Fruit fly (Drosophila melanogaster) whole organism, embryonic: ENCODE data around the gene CG14182.

Source experiments
- B-H1 ChIP-seq: fragments of 200-800 bp; sonication (Bioruptor generic); IDR thresholded peaks from 3 replicates; pipeline ENCODE4 v1.3.6; 2022; ENCODE audit warnings: missing biosample characterization, missing genetic modification characterization
- Blimp-1 ChIP-seq: fragments of 200-800 bp; sonication (Bioruptor generic); optimal IDR thresholded peaks from 3 replicates; lab custom pipeline; 2018; ENCODE audit warnings: missing biosample characterization, missing genetic modification characterization, mild to moderate bottlenecking, moderate library complexity, missing genetic modification reagents
- CG1024 ChIP-seq: fragments of 200-800 bp; sonication (Bioruptor generic); IDR thresholded peaks from 2 replicates; pipeline ENCODE4 v1.3.6; 2022; ENCODE audit warnings: missing biosample characterization, missing genetic modification characterization
- CG12744 ChIP-seq: fragments of 200-800 bp; sonication (Bioruptor generic); optimal IDR thresholded peaks from 2 replicates; lab custom pipeline; 2016; ENCODE audit warnings: missing biosample characterization, missing genetic modification characterization
- CG12769 ChIP-seq: fragments of 200-800 bp; sonication (Bioruptor generic); optimal IDR thresholded peaks from 2 replicates; lab custom pipeline; 2019; ENCODE audit warnings: missing biosample characterization, mild to moderate bottlenecking, missing genetic modification characterization, moderate library complexity
- CG14050 ChIP-seq: fragments of 200-800 bp; sonication (Bioruptor generic); IDR thresholded peaks from 3 replicates; pipeline ENCODE4 v1.3.6; 2022; ENCODE audit warnings: missing biosample characterization, missing genetic modification characterization
- CG14860 ChIP-seq: fragments of 200-800 bp; sonication (Bioruptor generic); IDR thresholded peaks from 3 replicates; pipeline ENCODE4 v1.3.6; 2022; ENCODE audit warnings: missing biosample characterization, missing genetic modification characterization; ENCODE audit not compliant: partially characterized antibody
- CG17612 ChIP-seq: fragments of 200-800 bp; sonication (Bioruptor generic); IDR thresholded peaks from 2 replicates; pipeline ENCODE4 v1.3.6; 2022; ENCODE audit warnings: missing biosample characterization, missing genetic modification characterization
- CG17802 ChIP-seq: fragments of 200-800 bp; sonication (Bioruptor generic); optimal IDR thresholded peaks from 2 replicates; lab custom pipeline; 2018; ENCODE audit warnings: missing biosample characterization, mild to moderate bottlenecking, missing genetic modification characterization, moderate library complexity
- CG17829 ChIP-seq: fragments of 200-800 bp; optimal IDR thresholded peaks from 2 replicates; lab custom pipeline; 2019; ENCODE audit warnings: missing biosample characterization, mild to moderate bottlenecking, missing genetic modification characterization, moderate library complexity
- CG17912 ChIP-seq: fragments of 200-800 bp; sonication (Bioruptor generic); optimal IDR thresholded peaks from 2 replicates; lab custom pipeline; 2018; ENCODE audit warnings: missing biosample characterization, mild to moderate bottlenecking, missing genetic modification characterization
- CG2199 ChIP-seq: fragments of 200-800 bp; sonication (Bioruptor generic); IDR thresholded peaks from 3 replicates; pipeline ENCODE4 v1.3.6; 2022; ENCODE audit warnings: missing biosample characterization, missing genetic modification characterization
- CG2889 ChIP-seq: fragments of 200-800 bp; sonication (Bioruptor generic); IDR thresholded peaks from 3 replicates; pipeline ENCODE4 v1.3.6; 2022; ENCODE audit warnings: missing biosample characterization, missing genetic modification characterization
- CG30403 ChIP-seq: fragments of 200-800 bp; sonication (Bioruptor generic); optimal IDR thresholded peaks from 3 replicates; lab custom pipeline; 2016; ENCODE audit warnings: missing biosample characterization, missing genetic modification characterization
- CG32772 ChIP-seq: fragments of 200-800 bp; sonication (Bioruptor generic); IDR thresholded peaks from 2 replicates; pipeline ENCODE4 v1.3.6; 2022; ENCODE audit warnings: missing biosample characterization, missing genetic modification characterization
- CG3281 ChIP-seq: fragments of 200-800 bp; sonication (Bioruptor generic); optimal IDR thresholded peaks from 3 replicates; lab custom pipeline; 2017; ENCODE audit warnings: missing biosample characterization, mild to moderate bottlenecking, missing genetic modification characterization
- CG33557 ChIP-seq: fragments of 200-800 bp; sonication (Bioruptor generic); optimal IDR thresholded peaks from 2 replicates; lab custom pipeline; 2019; ENCODE audit warnings: missing biosample characterization, mild to moderate bottlenecking, missing genetic modification characterization, moderate library complexity
- CG6272 ChIP-seq: fragments of 200-800 bp; sonication (Bioruptor generic); IDR thresholded peaks from 2 replicates; pipeline ENCODE4 v1.3.6; 2022; ENCODE audit warnings: missing biosample characterization, missing genetic modification characterization
- CG6791 ChIP-seq: fragments of 200-800 bp; sonication (Bioruptor generic); IDR thresholded peaks from 3 replicates; pipeline ENCODE4 v1.3.6; 2022; ENCODE audit warnings: missing biosample characterization, missing genetic modification characterization; ENCODE audit not compliant: partially characterized antibody
- CG6813 ChIP-seq: fragments of 200-800 bp; sonication (Bioruptor generic); optimal IDR thresholded peaks from 2 replicates; lab custom pipeline; 2017; ENCODE audit warnings: missing biosample characterization, missing genetic modification characterization, mild to moderate bottlenecking, moderate library complexity, missing genetic modification reagents
- CG7372 ChIP-seq: fragments of 200-800 bp; sonication (Bioruptor generic); IDR thresholded peaks from 2 replicates; pipeline ENCODE4 v1.3.6; 2022; ENCODE audit warnings: missing biosample characterization, missing genetic modification characterization
- CG7745 ChIP-seq: fragments of 200-800 bp; sonication (Bioruptor generic); optimal IDR thresholded peaks from 2 replicates; lab custom pipeline; 2018; ENCODE audit warnings: missing biosample characterization, mild to moderate bottlenecking, missing genetic modification characterization, moderate library complexity
- CG7987 ChIP-seq: fragments of 200-800 bp; sonication (Bioruptor generic); optimal IDR thresholded peaks from 2 replicates; lab custom pipeline; 2018; ENCODE audit warnings: missing biosample characterization, mild to moderate bottlenecking, missing genetic modification characterization, moderate library complexity
- CG9609 ChIP-seq: fragments of 200-800 bp; sonication (Bioruptor generic); optimal IDR thresholded peaks from 3 replicates; lab custom pipeline; 2016; ENCODE audit warnings: missing biosample characterization, missing genetic modification characterization
- Drgx ChIP-seq: fragments of 200-800 bp; sonication (Bioruptor generic); IDR thresholded peaks from 2 replicates; pipeline ENCODE4 v1.3.6; 2022; ENCODE audit warnings: missing biosample characterization, missing genetic modification characterization
- Fer2 ChIP-seq: fragments of 200-800 bp; sonication (Bioruptor generic); optimal IDR thresholded peaks from 2 replicates; lab custom pipeline; 2018; ENCODE audit warnings: missing biosample characterization, mild to moderate bottlenecking, missing genetic modification characterization, moderate library complexity
- HHEX ChIP-seq: fragments of 200-800 bp; sonication (Bioruptor generic); optimal IDR thresholded peaks from 3 replicates; lab custom pipeline; 2017; ENCODE audit warnings: missing biosample characterization, mild to moderate bottlenecking, missing genetic modification characterization, missing genetic modification reagents
- Hr39 ChIP-seq: fragments of >200 bp; optimal IDR thresholded peaks from 2 replicates; lab custom pipeline; 2017
- Lhr ChIP-seq: fragments of 200-800 bp; sonication (Bioruptor generic); optimal IDR thresholded peaks from 3 replicates; lab custom pipeline; 2017; ENCODE audit warnings: mild to moderate bottlenecking, missing biosample characterization, missing genetic modification reagents, missing genetic modification characterization
- Mes4 ChIP-seq: fragments of 200-800 bp; sonication (Bioruptor generic); optimal IDR thresholded peaks from 2 replicates; lab custom pipeline; 2016; ENCODE audit warnings: missing biosample characterization, missing genetic modification characterization
- NFAT ChIP-seq: fragments of 200-800 bp; sonication (Bioruptor generic); IDR thresholded peaks from 2 replicates; pipeline ENCODE4 v1.3.6; 2022; ENCODE audit warnings: missing biosample characterization, missing genetic modification characterization
- Rfx ChIP-seq: fragments of 200-800 bp; sonication (Bioruptor generic); IDR thresholded peaks from 2 replicates; pipeline ENCODE4 v1.3.6; 2022; ENCODE audit warnings: missing biosample characterization, missing genetic modification characterization
- Rx ChIP-seq: fragments of 200-800 bp; sonication (Bioruptor generic); IDR thresholded peaks from 2 replicates; pipeline ENCODE4 v1.3.6; 2022; ENCODE audit warnings: missing biosample characterization, missing genetic modification characterization
- Sry-β ChIP-seq: fragments of 200-800 bp; sonication (Bioruptor generic); optimal IDR thresholded peaks from 2 replicates; lab custom pipeline; 2018; ENCODE audit warnings: missing biosample characterization, mild to moderate bottlenecking, missing genetic modification characterization, moderate library complexity
- Tbp ChIP-seq: fragments of >200 bp; optimal IDR thresholded peaks from 2 replicates; lab custom pipeline; 2018; ENCODE audit warnings: missing biosample characterization, missing genetic modification characterization
- Trl ChIP-seq, 3 experiments: fragments of >200 bp in 2 of 3; fragments of 200-800 bp in 1 of 3; sonication (Bioruptor generic) in 1 of 3; optimal IDR thresholded peaks; 2 replicates in 1 of 3; 3 replicates in 2 of 3; lab custom pipeline; 2016 to 2017; ENCODE audit warnings: missing biosample characterization in 1 of 3, missing genetic modification characterization in 1 of 3
- al ChIP-seq: fragments of 200-800 bp; sonication (Bioruptor generic); IDR thresholded peaks from 2 replicates; pipeline ENCODE4 v1.3.6; 2022; ENCODE audit warnings: missing biosample characterization, missing genetic modification characterization
- bowl ChIP-seq: fragments of 200-800 bp; sonication (Bioruptor generic); IDR thresholded peaks from 2 replicates; pipeline ENCODE4 v1.3.6; 2022; ENCODE audit warnings: missing biosample characterization, missing genetic modification characterization
- cad ChIP-seq: fragments of >200 bp; optimal IDR thresholded peaks from 2 replicates; lab custom pipeline; 2017; ENCODE audit warnings: missing biosample characterization, missing genetic modification characterization
- cato ChIP-seq: fragments of 200-800 bp; sonication (Bioruptor generic); optimal IDR thresholded peaks from 2 replicates; lab custom pipeline; 2016; ENCODE audit warnings: missing biosample characterization, missing genetic modification characterization, borderline replicate concordance
- crp ChIP-seq, 2 experiments: fragments of 200-800 bp; sonication (Bioruptor generic); optimal IDR thresholded peaks; 2 replicates in 1 of 2; 3 replicates in 1 of 2; lab custom pipeline; 2017; ENCODE audit warnings: missing biosample characterization in 2 of 2, missing genetic modification characterization in 2 of 2, mild to moderate bottlenecking in 1 of 2, moderate library complexity in 1 of 2
- cwo ChIP-seq: fragments of 200-800 bp; sonication (Bioruptor generic); optimal IDR thresholded peaks from 3 replicates; lab custom pipeline; 2017; ENCODE audit warnings: missing biosample characterization, missing genetic modification characterization, mild to moderate bottlenecking, moderate library complexity, missing genetic modification reagents
- da ChIP-seq: fragments of 200-800 bp; sonication (Bioruptor generic); optimal IDR thresholded peaks from 2 replicates; lab custom pipeline; 2016; ENCODE audit warnings: missing biosample characterization, missing genetic modification characterization
- fd102C ChIP-seq: fragments of 200-800 bp; sonication (Bioruptor generic); optimal IDR thresholded peaks from 2 replicates; lab custom pipeline; 2018; ENCODE audit warnings: missing biosample characterization, mild to moderate bottlenecking, missing genetic modification characterization, moderate library complexity
- gt ChIP-seq: fragments of 200-800 bp; sonication (Bioruptor generic); IDR thresholded peaks from 2 replicates; pipeline ENCODE4 v1.3.6; 2022; ENCODE audit warnings: missing biosample characterization, missing genetic modification characterization
- sens ChIP-seq: fragments of 200-800 bp; sonication (Bioruptor generic); peaks from one replicate; lab custom pipeline; 2016; ENCODE audit warnings: missing biosample characterization, missing genetic modification characterization
- shn ChIP-seq: fragments of 200-800 bp; sonication (Bioruptor generic); optimal IDR thresholded peaks from 3 replicates; lab custom pipeline; 2016; ENCODE audit warnings: missing biosample characterization, missing genetic modification characterization
- so ChIP-seq: fragments of 200-800 bp; sonication (Bioruptor generic); IDR thresholded peaks from 3 replicates; pipeline ENCODE4 v1.3.6; 2022; ENCODE audit warnings: missing biosample characterization, missing genetic modification characterization
- sqz ChIP-seq: fragments of 200-800 bp; sonication (Bioruptor generic); optimal IDR thresholded peaks from 3 replicates; lab custom pipeline; 2018; ENCODE audit warnings: missing biosample characterization, mild to moderate bottlenecking, missing genetic modification characterization
- tna ChIP-seq: fragments of 200-800 bp; sonication (Bioruptor generic); IDR thresholded peaks from 2 replicates; pipeline ENCODE4 v1.3.6; 2022; ENCODE audit warnings: missing biosample characterization, missing genetic modification characterization; ENCODE audit not compliant: partially characterized antibody
- zfh2 ChIP-seq: fragments of 200-800 bp; sonication (Bioruptor generic); optimal IDR thresholded peaks from 2 replicates; lab custom pipeline; 2016; ENCODE audit warnings: missing biosample characterization, missing genetic modification characterization

Gene CG14182

DNA sequence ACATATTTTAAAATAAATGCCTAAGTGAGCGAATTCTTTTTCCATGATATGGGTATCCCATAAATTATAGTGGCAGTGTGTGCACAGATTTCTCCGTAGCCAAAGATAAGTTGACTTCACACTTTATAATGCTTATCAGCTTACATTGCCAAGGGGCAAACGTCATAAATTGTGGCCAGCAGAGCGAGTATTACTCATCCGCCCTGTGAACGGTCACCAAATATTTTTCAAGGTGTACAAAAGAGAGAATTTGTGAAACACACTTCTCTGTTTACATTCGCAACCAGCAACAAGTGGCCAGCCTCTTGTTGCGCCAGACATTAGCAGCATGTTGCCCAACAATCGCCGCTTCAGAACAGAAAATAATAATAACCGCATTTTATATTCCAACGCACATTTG is 46.7 kb downstream of the CG14182 start (continued):
- TF ChIP-seq Hr39 (lab: Kevin White, UChicago): no peak
- no peak for TF ChIP-seq CG9609 (GFP tag; lab: Kevin White, UChicago)
- TF ChIP-seq sens (GFP tag; lab: Kevin White, UChicago): peak; percentile 85
- no peak for TF ChIP-seq CG7745 (tag; lab: Kevin White, UChicago)
- peak; percentile 47; the same call in 1 of the 2 replicates for TF ChIP-seq Rfx (GFP tag; lab: Robert Waterston, UW)
- no peak for TF ChIP-seq zfh2 (GFP tag; lab: Kevin White, UChicago)
- no peak for TF ChIP-seq CG12744 (GFP tag; lab: Kevin White, UChicago)
- peak; percentile 25 to 45 for TF ChIP-seq Trl (optimal IDR thresholded peaks at IDR 0.05; lab: Kevin White, UChicago)
- TF ChIP-seq Trl (GFP tag; optimal IDR thresholded peaks at IDR 0.05; lab: Kevin White, UChicago): peak; percentile 11
- TF ChIP-seq HHEX (GFP tag; lab: Kevin White, UChicago): peak; percentile 52
- no peak for TF ChIP-seq cad
- TF ChIP-seq cato (GFP tag; lab: Kevin White, UChicago): no peak
- no peak for TF ChIP-seq CG33557 (GFP tag; lab: Kevin White, UChicago)
- TF ChIP-seq CG17802: no peak
- TF ChIP-seq Fer2: no peak
- TF ChIP-seq CG17912 (GFP tag; lab: Kevin White, UChicago): peak; percentile 69
- TF ChIP-seq CG6791 (GFP tag; lab: Robert Waterston, UW): no peak
- no peak for TF ChIP-seq CG30403 (GFP tag; lab: Kevin White, UChicago)
- TF ChIP-seq cwo (GFP tag; lab: Kevin White, UChicago): peak; percentile 12
- peak; percentile 56 for TF ChIP-seq CG6813 (GFP tag; lab: Kevin White, UChicago)
- no peak for TF ChIP-seq sqz (GFP tag; lab: Kevin White, UChicago)
- no peak for TF ChIP-seq Mes4 (GFP tag; lab: Kevin White, UChicago)
- no peak for TF ChIP-seq gt
- no peak for TF ChIP-seq CG17612
- TF ChIP-seq Sry-β (GFP tag; lab: Kevin White, UChicago): no peak
- no peak for TF ChIP-seq fd102C (GFP tag; lab: Kevin White, UChicago)
- TF ChIP-seq NFAT (GFP tag; lab: Robert Waterston, UW): no peak
- TF ChIP-seq al: no peak
- TF ChIP-seq CG6272 (GFP tag; lab: Robert Waterston, UW): no peak
- no peak for TF ChIP-seq da (GFP tag; lab: Kevin White, UChicago)
- no peak for TF ChIP-seq tna (GFP tag; lab: Robert Waterston, UW)
- peak; percentile 55 for TF ChIP-seq CG3281 (GFP tag; lab: Kevin White, UChicago)
- no peak for TF ChIP-seq CG1024 (GFP tag; lab: Robert Waterston, UW)
- peak; percentile 78 for TF ChIP-seq CG7372 (GFP tag; lab: Robert Waterston, UW)
- no peak for TF ChIP-seq CG17829 (tag; lab: Kevin White, UChicago)
- TF ChIP-seq Tbp (GFP tag; lab: Kevin White, UChicago): no peak
- no peak; the same call in 2 of the 3 replicates for TF ChIP-seq B-H1 (GFP tag; lab: Robert Waterston, UW)
- TF ChIP-seq crp (GFP tag; optimal IDR thresholded peaks at IDR 0.05; lab: Kevin White, UChicago): no peak
- TF ChIP-seq bowl (GFP tag; lab: Robert Waterston, UW): no peak
- TF ChIP-seq CG2199 (GFP tag; lab: Robert Waterston, UW): peak; percentile 53; the same call in 1 of the 3 replicates
- TF ChIP-seq Blimp-1 (GFP tag; lab: Kevin White, UChicago): no peak
- TF ChIP-seq CG14050: no peak
- TF ChIP-seq CG2889 (GFP tag; lab: Robert Waterston, UW): no peak
- peak; percentile 15; the same call in 2 of the 3 replicates for TF ChIP-seq so (GFP tag; lab: Robert Waterston, UW)
- TF ChIP-seq CG14860 (GFP tag; lab: Robert Waterston, UW): no peak
- TF ChIP-seq Lhr (GFP tag; lab: Kevin White, UChicago): no peak
- peak; percentile 39 for TF ChIP-seq CG7987 (GFP tag; lab: Kevin White, UChicago)
- TF ChIP-seq shn (GFP tag; lab: Kevin White, UChicago): no peak
- TF ChIP-seq CG32772 (GFP tag; lab: Robert Waterston, UW): no peak
- TF ChIP-seq Rx (GFP tag; lab: Robert Waterston, UW): no peak
- TF ChIP-seq Drgx: 0 out of 2 replicates have a peak, but pooled peaks have one; percentile 16
- TF ChIP-seq CG12769: peak; percentile 12
